Worm (Caenorhabditis elegans) whole organism, early embryonic: ENCODE measurements around the gene gadr-3.

Experiments
- ceh-36 ChIP-seq: sonication (generic microtip); optimal IDR thresholded peaks from 2 replicates; lab custom pipeline; 2016; ENCODE audit warnings: missing genetic modification characterization, inconsistent platforms, missing compliant biosample characterization
- tbx-11 ChIP-seq: fragments of 200-800 bp; sonication (Bioruptor generic); IDR thresholded peaks from 2 replicates; pipeline ENCODE4 v1.3.6; 2022; ENCODE audit warnings: missing genetic modification characterization, missing compliant biosample characterization

ce11 chrIII:6265911-6266310 lies 19.9 kb downstream of the gadr-3 start, which contains the start of gene srg-6:
- TF ChIP-seq ceh-36: no peak
- TF ChIP-seq tbx-11 (GFP tag; lab: Robert Waterston, UW): no peak
